Worm (Caenorhabditis elegans) whole organism, L1 larva: Measurements from ENCODE around the gene F58F6.6.

ENCODE experiments used
- Y116A8C.19 ChIP-seq: sonication (generic microtip); optimal IDR thresholded peaks from 2 replicates; lab custom pipeline; 2016; ENCODE audit warnings: missing compliant biosample characterization, missing genetic modification characterization, borderline replicate concordance
- aha-1 ChIP-seq: fragments of 150-350 bp; optimal IDR thresholded peaks from 2 replicates; lab custom pipeline; 2014; ENCODE audit warnings: missing biosample characterization, missing genetic modification characterization
- alr-1 ChIP-seq: fragments of 200-800 bp; sonication (Bioruptor generic); optimal IDR thresholded peaks from 2 replicates; lab custom pipeline; 2018; ENCODE audit warnings: borderline replicate concordance, mild to moderate bottlenecking, missing genetic modification characterization, missing compliant biosample characterization
- blmp-1 ChIP-seq: fragments of 150-350 bp; optimal IDR thresholded peaks from 2 replicates; lab custom pipeline; 2014; ENCODE audit warnings: missing biosample characterization, missing genetic modification characterization
- ceh-8 ChIP-seq: fragments of 200-800 bp; sonication (Bioruptor generic); optimal IDR thresholded peaks from 2 replicates; lab custom pipeline; 2018; ENCODE audit warnings: mild to moderate bottlenecking, missing genetic modification characterization, moderate library complexity, missing compliant biosample characterization
- ceh-90 ChIP-seq: sonication (generic microtip); optimal IDR thresholded peaks from 2 replicates; lab custom pipeline; 2016; ENCODE audit warnings: missing genetic modification characterization, missing compliant biosample characterization
- ces-1 ChIP-seq: fragments of 150-350 bp; optimal IDR thresholded peaks from 2 replicates; lab custom pipeline; 2014; ENCODE audit warnings: missing biosample characterization, missing genetic modification reagents, missing genetic modification characterization
- dsc-1 ChIP-seq: sonication (generic microtip); optimal IDR thresholded peaks from 2 replicates; lab custom pipeline; 2016; ENCODE audit warnings: mild to moderate bottlenecking, missing genetic modification characterization, missing compliant biosample characterization
- efl-1 ChIP-seq, 4 experiments: fragments of 150-350 bp; optimal IDR thresholded peaks in 3 of 4; peaks in 1 of 4; 1 replicate in 1 of 4; 2 replicates in 3 of 4; lab custom pipeline; 2014; ENCODE audit warnings: missing biosample characterization in 2 of 4, missing genetic modification characterization in 2 of 4, missing genetic modification reagents in 2 of 4
- egl-27 ChIP-seq, 2 experiments: fragments of 150-350 bp in 1 of 2; sonication (generic microtip); optimal IDR thresholded peaks; 3 replicates each; lab custom pipeline; 2017 to 2018; ENCODE audit warnings: missing biosample characterization in 2 of 2, missing genetic modification characterization in 2 of 2, missing genetic modification reagents in 2 of 2
- hpl-2 ChIP-seq: fragments of 150-350 bp; optimal IDR thresholded peaks from 2 replicates; lab custom pipeline; 2014; ENCODE audit warnings: missing biosample characterization, missing genetic modification reagents, missing genetic modification characterization
- jun-1 ChIP-seq: fragments of 150-350 bp; optimal IDR thresholded peaks from 2 replicates; lab custom pipeline; 2014; ENCODE audit warnings: missing biosample characterization, missing genetic modification reagents, missing genetic modification characterization
- mab-9 ChIP-seq: fragments of 200-800 bp; sonication (Bioruptor generic); IDR thresholded peaks from 2 replicates; pipeline ENCODE4 v1.3.6; 2022; ENCODE audit warnings: missing genetic modification reagents, missing genetic modification characterization, missing compliant biosample characterization
- mef-2 ChIP-seq: fragments of 150-350 bp; optimal IDR thresholded peaks from 2 replicates; lab custom pipeline; 2014; ENCODE audit warnings: missing biosample characterization, missing genetic modification characterization
- nhr-12 ChIP-seq: sonication (generic microtip); optimal IDR thresholded peaks from 2 replicates; lab custom pipeline; 2017; ENCODE audit warnings: missing biosample characterization, missing genetic modification characterization
- nhr-19 ChIP-seq: fragments of 200-800 bp; sonication (Bioruptor generic); conservative IDR thresholded peaks from 2 replicates; pipeline ENCODE4 v1.3.6; 2022; ENCODE audit warnings: missing genetic modification characterization, missing compliant biosample characterization
- nhr-28 ChIP-seq: fragments of 150-350 bp; optimal IDR thresholded peaks from 2 replicates; lab custom pipeline; 2014; ENCODE audit warnings: missing biosample characterization, missing genetic modification characterization
- nhr-71 ChIP-seq: sonication (generic microtip); optimal IDR thresholded peaks from 2 replicates; lab custom pipeline; 2016; ENCODE audit warnings: mild to moderate bottlenecking, missing genetic modification characterization, moderate library complexity, missing compliant biosample characterization
- nhr-77 ChIP-seq: fragments of 150-350 bp; optimal IDR thresholded peaks from 2 replicates; lab custom pipeline; 2014; ENCODE audit warnings: missing biosample characterization, missing genetic modification characterization
- nhr-84 ChIP-seq: sonication (generic microtip); optimal IDR thresholded peaks from 2 replicates; lab custom pipeline; 2017; ENCODE audit warnings: missing biosample characterization, missing genetic modification characterization
- nhr-85 ChIP-seq: sonication (generic microtip); peaks from one replicate; lab custom pipeline; 2016; ENCODE audit warnings: missing genetic modification characterization, inconsistent platforms, missing compliant biosample characterization
- nhr-90 ChIP-seq: sonication (generic microtip); optimal IDR thresholded peaks from 2 replicates; lab custom pipeline; 2016; ENCODE audit warnings: mild to moderate bottlenecking, missing genetic modification characterization, missing compliant biosample characterization; ENCODE audit not compliant: poor library complexity
- pax-3 ChIP-seq: fragments of 200-800 bp; sonication (Bioruptor generic); optimal IDR thresholded peaks from 2 replicates; lab custom pipeline; 2018; ENCODE audit warnings: mild to moderate bottlenecking, missing genetic modification characterization, moderate library complexity, missing compliant biosample characterization
- pqm-1 ChIP-seq: sonication (generic microtip); optimal IDR thresholded peaks from 3 replicates; lab custom pipeline; 2017; ENCODE audit warnings: missing biosample characterization, missing genetic modification characterization
- skn-1 ChIP-seq: fragments of 150-350 bp; optimal IDR thresholded peaks from 2 replicates; lab custom pipeline; 2014; ENCODE audit warnings: missing biosample characterization, missing genetic modification characterization
- swsn-7 ChIP-seq: sonication (generic microtip); optimal IDR thresholded peaks from 2 replicates; lab custom pipeline; 2016; ENCODE audit warnings: missing genetic modification characterization, missing compliant biosample characterization
- tbx-2 ChIP-seq: sonication (generic microtip); optimal IDR thresholded peaks from 2 replicates; lab custom pipeline; 2016; ENCODE audit warnings: missing genetic modification characterization, missing compliant biosample characterization
- tlp-1 ChIP-seq: fragments of 150-350 bp; optimal IDR thresholded peaks from 2 replicates; lab custom pipeline; 2014; ENCODE audit warnings: missing biosample characterization, missing genetic modification characterization
- unc-130 ChIP-seq: fragments of 150-350 bp; optimal IDR thresholded peaks from 2 replicates; lab custom pipeline; 2017; ENCODE audit warnings: missing biosample characterization, missing genetic modification characterization, inconsistent platforms
- unc-62 ChIP-seq: fragments of 150-350 bp; optimal IDR thresholded peaks from 2 replicates; lab custom pipeline; 2014; ENCODE audit warnings: missing biosample characterization, missing genetic modification reagents, missing genetic modification characterization
- unc-86 ChIP-seq: sonication (generic microtip); optimal IDR thresholded peaks from 2 replicates; lab custom pipeline; 2016; ENCODE audit warnings: missing genetic modification characterization, missing compliant biosample characterization
- zag-1 ChIP-seq: fragments of 150-350 bp; optimal IDR thresholded peaks from 2 replicates; lab custom pipeline; 2014; ENCODE audit warnings: missing biosample characterization, missing genetic modification characterization
- zip-4 ChIP-seq: fragments of 200-800 bp; sonication (Bioruptor generic); optimal IDR thresholded peaks from 2 replicates; lab custom pipeline; 2018; ENCODE audit warnings: mild to moderate bottlenecking, missing genetic modification characterization, moderate library complexity, missing compliant biosample characterization
- ztf-4 ChIP-seq: fragments of 150-350 bp; optimal IDR thresholded peaks from 2 replicates; lab custom pipeline; 2014; ENCODE audit warnings: missing biosample characterization, missing genetic modification characterization

Gene F58F6.6

DNA sequence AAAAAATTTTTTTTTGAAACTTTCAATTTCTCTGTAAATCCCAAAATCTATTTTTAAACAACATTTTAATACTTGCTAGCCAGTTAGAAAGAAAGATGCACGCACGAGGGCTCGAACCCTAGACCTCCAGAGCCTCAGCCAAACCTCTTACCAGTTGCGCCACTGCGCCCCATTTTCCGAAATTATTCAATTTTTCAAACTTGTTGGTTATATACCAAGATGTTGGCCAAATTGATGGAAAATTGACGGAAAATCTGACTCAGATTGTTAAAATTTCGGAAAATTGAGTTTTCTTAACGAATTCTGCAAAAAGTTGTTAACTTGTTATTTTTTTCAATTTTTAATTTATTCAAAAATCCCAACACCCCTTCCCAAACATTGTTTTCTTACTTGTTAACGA lies 24.9 kb downstream of the F58F6.6 start:
- TF ChIP-seq mab-9 (no peak), jun-1 (tag; lab: Kevin White, UChicago) (no peak), dsc-1 (tag; lab: Kevin White, UChicago) (no peak), egl-27 (tag; optimal IDR thresholded peaks at IDR 0.05; lab: Kevin White, UChicago) (no peak), nhr-19 (GFP tag; lab: Robert Waterston, UW) (no peak), ceh-90 (tag; lab: Kevin White, UChicago) (no peak), nhr-85 (tag; lab: Kevin White, UChicago) (no peak), alr-1 (no peak), pqm-1 (no peak), Y116A8C.19 (tag; lab: Kevin White, UChicago) (no peak), skn-1 (tag; lab: Kevin White, UChicago) (no peak), pax-3 (tag; lab: Kevin White, UChicago) (no peak), mef-2 (tag; lab: Kevin White, UChicago) (no peak), nhr-77 (tag; lab: Kevin White, UChicago) (no peak), nhr-12 (no peak), tbx-2 (tag; lab: Kevin White, UChicago) (no peak)

DNA sequence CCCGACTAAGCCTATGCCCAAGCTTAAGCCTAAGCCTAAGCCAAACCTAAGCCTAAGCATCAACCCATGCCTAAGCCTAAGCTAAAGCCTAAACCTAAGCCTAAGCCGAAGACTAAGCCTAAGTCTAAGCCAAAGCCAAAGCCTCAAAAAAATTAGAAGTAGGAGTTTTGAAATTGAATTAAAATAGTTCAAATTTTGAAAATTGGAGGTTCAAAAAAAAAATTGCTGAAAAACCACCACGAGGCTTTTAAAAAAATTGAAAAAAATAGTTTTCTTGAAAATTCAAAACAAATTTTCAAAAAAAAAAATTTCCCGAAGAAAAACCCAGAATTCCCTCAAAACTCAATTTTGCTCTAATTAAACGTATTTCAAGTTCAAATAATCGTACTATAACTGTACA lies 26.2 kb downstream of the F58F6.6 start:
- TF ChIP-seq efl-1 (optimal IDR thresholded peaks at IDR 0.05; lab: Kevin White, UChicago) (no peak), efl-1 (GFP tag; optimal IDR thresholded peaks at IDR 0.05 in 1 of 2; lab: Kevin White, UChicago) (peak in 1 of 2 experiments; percentile 32), swsn-7 (no peak)

DNA sequence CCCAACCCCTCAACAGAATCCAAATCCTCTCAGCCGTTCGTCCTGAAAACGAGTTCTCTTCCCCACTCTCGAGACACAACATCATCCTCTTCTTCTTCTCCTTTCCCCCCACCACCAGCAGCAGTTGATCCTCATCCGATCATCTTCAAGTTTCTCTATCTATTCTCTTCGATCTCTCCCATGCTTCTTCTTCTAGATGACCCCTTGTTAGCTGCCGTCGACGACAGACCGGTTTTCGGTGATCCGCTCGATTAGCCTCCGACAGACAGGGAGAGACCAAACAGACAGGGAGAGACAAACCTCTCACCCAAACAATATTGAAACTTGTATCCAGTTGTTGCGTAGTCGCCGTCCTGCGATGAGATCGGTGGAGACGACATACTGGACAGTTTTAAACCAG lies 30.4 kb downstream of the F58F6.6 start:
- TF ChIP-seq nhr-77 (tag; lab: Kevin White, UChicago) (no peak), unc-86 (tag; lab: Kevin White, UChicago) (no peak), ztf-4 (tag; lab: Kevin White, UChicago) (peak; percentile 28), ceh-90 (tag; lab: Kevin White, UChicago) (no peak), nhr-84 (tag; lab: Kevin White, UChicago) (no peak), efl-1 (optimal IDR thresholded peaks at IDR 0.05; lab: Kevin White, UChicago) (no peak), efl-1 (GFP tag; optimal IDR thresholded peaks at IDR 0.05 in 1 of 2; lab: Kevin White, UChicago) (no peak), jun-1 (tag; lab: Kevin White, UChicago) (peak; percentile 1), blmp-1 (tag; lab: Kevin White, UChicago) (peak; percentile 88)

- TF ChIP-seq unc-62 (no peak), mab-9 (no peak), tlp-1 (no peak), nhr-71 (tag; lab: Kevin White, UChicago) (no peak), tbx-2 (tag; lab: Kevin White, UChicago) (no peak), aha-1 (no peak), zag-1 (tag; lab: Kevin White, UChicago) (no peak), hpl-2 (GFP tag; lab: Kevin White, UChicago) (no peak), nhr-77 (tag; lab: Kevin White, UChicago) (no peak), skn-1 (tag; lab: Kevin White, UChicago) (no peak), unc-130 (tag; lab: Kevin White, UChicago) (no peak)
Measured at ce11 chrIV:1375289-1375688, 34.4 kb downstream of the F58F6.6 start.

- TF ChIP-seq blmp-1 (tag; lab: Kevin White, UChicago) (peak; percentile 5), unc-130 (tag; lab: Kevin White, UChicago) (no peak), nhr-28 (tag; lab: Kevin White, UChicago) (no peak), ces-1 (no peak), nhr-90 (tag; lab: Kevin White, UChicago) (no peak), ceh-8 (GFP tag; lab: Kevin White, UChicago) (peak; percentile 79), dsc-1 (tag; lab: Kevin White, UChicago) (no peak), zip-4 (GFP tag; lab: Kevin White, UChicago) (no peak)
- TF ChIP-seq, all 84 proteins: peak for 2
Measured at ce11 chrIV:1377699-1378098, 36.8 kb downstream of the F58F6.6 start.
